Fruit fly (Drosophila melanogaster) whole organism, embryonic: ENCODE results near the gene ACXC.

Source experiments
- Adf1 ChIP-seq: fragments of 200-800 bp; sonication (Bioruptor generic); IDR thresholded peaks from 2 replicates; pipeline ENCODE4 v1.3.6; 2022; ENCODE audit warnings: missing biosample characterization, missing genetic modification characterization
- Awh ChIP-seq: fragments of 200-800 bp; sonication (Bioruptor generic); IDR thresholded peaks from 2 replicates; pipeline ENCODE4, ENCODE4 v1.3.6; 2022; ENCODE audit warnings: missing biosample characterization, missing genetic modification characterization
- Blimp-1 ChIP-seq: fragments of 200-800 bp; sonication (Bioruptor generic); optimal IDR thresholded peaks from 3 replicates; lab custom pipeline; 2018; ENCODE audit warnings: missing biosample characterization, missing genetic modification characterization, mild to moderate bottlenecking, moderate library complexity, missing genetic modification reagents
- CG1024 ChIP-seq: fragments of 200-800 bp; sonication (Bioruptor generic); IDR thresholded peaks from 2 replicates; pipeline ENCODE4 v1.3.6; 2022; ENCODE audit warnings: missing biosample characterization, missing genetic modification characterization
- CG10654 ChIP-seq: fragments of 200-800 bp; sonication (Bioruptor generic); optimal IDR thresholded peaks from 2 replicates; lab custom pipeline; 2016; ENCODE audit warnings: missing biosample characterization, missing genetic modification characterization
- CG11085 ChIP-seq: fragments of 200-800 bp; sonication (Bioruptor generic); IDR thresholded peaks from 2 replicates; pipeline ENCODE4 v1.3.6; 2022; ENCODE audit warnings: missing biosample characterization, missing genetic modification characterization
- CG11504 ChIP-seq: fragments of 200-800 bp; sonication (Bioruptor generic); optimal IDR thresholded peaks from 3 replicates; lab custom pipeline; 2019; ENCODE audit warnings: missing biosample characterization, mild to moderate bottlenecking, missing genetic modification characterization, moderate library complexity
- CG12391 ChIP-seq: fragments of 200-800 bp; sonication (Bioruptor generic); optimal IDR thresholded peaks from 3 replicates; lab custom pipeline; 2018; ENCODE audit warnings: missing biosample characterization, mild to moderate bottlenecking, missing genetic modification characterization, moderate library complexity
- CG13424 ChIP-seq: fragments of 200-800 bp; sonication (Bioruptor generic); optimal IDR thresholded peaks from 2 replicates; lab custom pipeline; 2019; ENCODE audit warnings: missing biosample characterization, mild to moderate bottlenecking, missing genetic modification characterization, moderate library complexity
- CG13775 ChIP-seq: fragments of 200-800 bp; sonication (Bioruptor generic); optimal IDR thresholded peaks from 3 replicates; lab custom pipeline; 2017; ENCODE audit warnings: missing biosample characterization, mild to moderate bottlenecking, missing genetic modification characterization
- CG14710 ChIP-seq: fragments of 200-800 bp; sonication (Bioruptor generic); optimal IDR thresholded peaks from 3 replicates; lab custom pipeline; 2019; ENCODE audit warnings: missing biosample characterization, mild to moderate bottlenecking, missing genetic modification characterization, moderate library complexity
- CG15073 ChIP-seq: fragments of 200-800 bp; sonication (Bioruptor generic); optimal IDR thresholded peaks from 2 replicates; lab custom pipeline; 2016; ENCODE audit warnings: missing biosample characterization, missing genetic modification characterization
- CG15269 ChIP-seq: fragments of 200-800 bp; sonication (Bioruptor generic); optimal IDR thresholded peaks from 2 replicates; lab custom pipeline; 2018; ENCODE audit warnings: missing biosample characterization, mild to moderate bottlenecking, missing genetic modification characterization, moderate library complexity
- CG1647 ChIP-seq: fragments of 200-800 bp; sonication (Bioruptor generic); optimal IDR thresholded peaks from 3 replicates; lab custom pipeline; 2016; ENCODE audit warnings: missing biosample characterization, missing genetic modification characterization
- CG16813 ChIP-seq: fragments of 200-800 bp; sonication (Bioruptor generic); IDR thresholded peaks from 3 replicates; pipeline ENCODE4 v1.3.6; 2022; ENCODE audit warnings: missing biosample characterization, missing genetic modification characterization; ENCODE audit not compliant: partially characterized antibody
- CG17361 ChIP-seq: fragments of 200-800 bp; sonication (Bioruptor generic); IDR thresholded peaks from 3 replicates; pipeline ENCODE4 v1.3.6; 2022; ENCODE audit warnings: missing biosample characterization, missing genetic modification characterization
- CG17802 ChIP-seq: fragments of 200-800 bp; sonication (Bioruptor generic); optimal IDR thresholded peaks from 2 replicates; lab custom pipeline; 2018; ENCODE audit warnings: missing biosample characterization, mild to moderate bottlenecking, missing genetic modification characterization, moderate library complexity
- CG18599 ChIP-seq: fragments of 200-800 bp; sonication (Bioruptor generic); optimal IDR thresholded peaks from 3 replicates; lab custom pipeline; 2017; ENCODE audit warnings: missing biosample characterization, missing genetic modification characterization, mild to moderate bottlenecking, moderate library complexity, missing genetic modification reagents
- CG3995 ChIP-seq: fragments of 200-800 bp; sonication (Bioruptor generic); optimal IDR thresholded peaks from 3 replicates; lab custom pipeline; 2016; ENCODE audit warnings: missing biosample characterization, missing genetic modification characterization
- CG4820 ChIP-seq: fragments of 200-800 bp; sonication (Bioruptor generic); optimal IDR thresholded peaks from 3 replicates; lab custom pipeline; 2016; ENCODE audit warnings: missing biosample characterization, missing genetic modification characterization
- CG7357 ChIP-seq: fragments of 200-800 bp; sonication (Bioruptor generic); IDR thresholded peaks from 3 replicates; pipeline ENCODE4 v1.3.6; 2022; ENCODE audit warnings: missing biosample characterization, missing genetic modification characterization
- CTCF ChIP-seq: fragments of 200-800 bp; sonication (Bioruptor generic); optimal IDR thresholded peaks from 2 replicates; lab custom pipeline; 2017; ENCODE audit warnings: missing biosample characterization, mild to moderate bottlenecking, missing genetic modification characterization, moderate library complexity
- HLH3B ChIP-seq: fragments of 200-800 bp; sonication (Bioruptor generic); IDR thresholded peaks from 2 replicates; pipeline ENCODE4 v1.3.6; 2022; ENCODE audit warnings: missing biosample characterization, missing genetic modification characterization
- HmgD ChIP-seq: fragments of 200-800 bp; sonication (Bioruptor generic); optimal IDR thresholded peaks from 3 replicates; lab custom pipeline; 2016; ENCODE audit warnings: missing biosample characterization, missing genetic modification characterization
- NK7.1 ChIP-seq: fragments of 200-800 bp; sonication (Bioruptor generic); optimal IDR thresholded peaks from 3 replicates; lab custom pipeline; 2016; ENCODE audit warnings: missing biosample characterization, missing genetic modification characterization
- Oli ChIP-seq: fragments of 200-800 bp; sonication (Bioruptor generic); optimal IDR thresholded peaks from 2 replicates; lab custom pipeline; 2018; ENCODE audit warnings: missing biosample characterization, mild to moderate bottlenecking, missing genetic modification characterization, moderate library complexity
- Sox102F ChIP-seq: fragments of 200-800 bp; sonication (Bioruptor generic); optimal IDR thresholded peaks from 2 replicates; lab custom pipeline; 2018; ENCODE audit warnings: missing biosample characterization, mild to moderate bottlenecking, missing genetic modification characterization, moderate library complexity
- Tbp ChIP-seq: fragments of >200 bp; optimal IDR thresholded peaks from 2 replicates; lab custom pipeline; 2018; ENCODE audit warnings: missing biosample characterization, missing genetic modification characterization
- ash1 ChIP-seq: fragments of 200-800 bp; sonication (Bioruptor generic); optimal IDR thresholded peaks from 2 replicates; lab custom pipeline; 2018; ENCODE audit warnings: missing biosample characterization, mild to moderate bottlenecking, missing genetic modification characterization
- dati ChIP-seq: fragments of 200-800 bp; sonication (Bioruptor generic); IDR thresholded peaks from 2 replicates; pipeline ENCODE4 v1.3.6; 2022; ENCODE audit warnings: missing biosample characterization, missing genetic modification characterization
- h ChIP-seq: fragments of >200 bp; optimal IDR thresholded peaks from 2 replicates; lab custom pipeline; 2017
- onecut ChIP-seq: fragments of 200-800 bp; sonication (Bioruptor generic); IDR thresholded peaks from 2 replicates; pipeline ENCODE4 v1.3.6; 2022; ENCODE audit warnings: missing biosample characterization, missing genetic modification characterization
- phol ChIP-seq: fragments of 200-800 bp; sonication (Bioruptor generic); optimal IDR thresholded peaks from 3 replicates; lab custom pipeline; 2018; ENCODE audit warnings: missing biosample characterization, mild to moderate bottlenecking, missing genetic modification characterization, moderate library complexity
- prd ChIP-seq, 3 experiments: fragments of >200 bp in 2 of 3; fragments of 200-800 bp in 1 of 3; sonication (Bioruptor generic) in 1 of 3; optimal IDR thresholded peaks in 2 of 3; IDR thresholded peaks in 1 of 3; 2 replicates in 2 of 3; 3 replicates in 1 of 3; pipeline versions ENCODE4 v1.3.6 to Lab custom; 2017 to 2022; ENCODE audit warnings: missing biosample characterization in 1 of 3, missing genetic modification characterization in 1 of 3
- repo ChIP-seq: fragments of 200-800 bp; sonication (Bioruptor generic); optimal IDR thresholded peaks from 2 replicates; lab custom pipeline; 2016; ENCODE audit warnings: missing biosample characterization, missing genetic modification characterization
- sens-2 ChIP-seq: fragments of 200-800 bp; sonication (Bioruptor generic); IDR thresholded peaks from 2 replicates; pipeline ENCODE4 v1.3.6; 2022; ENCODE audit warnings: missing biosample characterization, missing genetic modification characterization
- sisA ChIP-seq: fragments of 200-800 bp; sonication (Bioruptor generic); IDR thresholded peaks from 2 replicates; pipeline ENCODE4 v1.3.6; 2022; ENCODE audit warnings: missing biosample characterization, missing genetic modification characterization
- tup ChIP-seq: fragments of 200-800 bp; sonication (Bioruptor generic); optimal IDR thresholded peaks from 2 replicates; lab custom pipeline; 2016; ENCODE audit warnings: missing biosample characterization, mild to moderate bottlenecking, missing genetic modification characterization, moderate library complexity
- z ChIP-seq: fragments of 200-800 bp; sonication (Bioruptor generic); IDR thresholded peaks from 3 replicates; pipeline ENCODE4 v1.3.6; 2022; ENCODE audit warnings: missing biosample characterization, missing genetic modification characterization
- zen ChIP-seq: fragments of 200-800 bp; sonication (Bioruptor generic); optimal IDR thresholded peaks from 3 replicates; lab custom pipeline; 2018; ENCODE audit warnings: missing biosample characterization, mild to moderate bottlenecking, missing genetic modification characterization, moderate library complexity
- zen2 ChIP-seq: fragments of 200-800 bp; sonication (Bioruptor generic); IDR thresholded peaks from 3 replicates; pipeline ENCODE4 v1.3.6; 2022; ENCODE audit warnings: missing biosample characterization, missing genetic modification characterization; ENCODE audit not compliant: partially characterized antibody
- zf30C ChIP-seq: fragments of 200-800 bp; sonication (Bioruptor generic); optimal IDR thresholded peaks from 3 replicates; lab custom pipeline; 2018; ENCODE audit warnings: missing biosample characterization, mild to moderate bottlenecking, missing genetic modification characterization

ACXC gene

DNA sequence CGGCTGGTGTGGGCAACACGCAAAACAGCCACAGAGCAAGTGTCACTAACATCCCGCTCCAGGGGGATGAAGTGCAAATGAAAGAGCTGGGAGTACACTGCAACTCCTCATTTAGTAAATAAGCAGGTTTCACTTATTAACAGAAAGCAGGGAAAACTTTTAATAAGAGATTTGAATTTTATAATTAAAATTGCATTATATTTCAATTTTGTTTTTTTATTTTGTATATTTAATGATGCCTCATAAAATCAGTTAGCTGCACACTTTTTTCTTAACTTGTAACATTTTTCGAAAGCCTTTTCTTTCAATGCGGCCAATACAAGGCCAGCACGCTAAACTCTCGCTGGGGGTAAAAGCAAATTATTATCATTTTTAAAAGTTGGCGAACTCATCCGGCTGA lies 44.8 kb upstream of the ACXC start (continued):
- peak; percentile 10 for TF ChIP-seq Sox102F
- no peak for TF ChIP-seq tup
- peak; percentile 40 for TF ChIP-seq CG13424
- TF ChIP-seq CG14710 (tag; lab: Kevin White, UChicago) = peak; percentile 20
- TF ChIP-seq HmgD (GFP tag; lab: Kevin White, UChicago) = no peak
- no peak for TF ChIP-seq CG15269
- TF ChIP-seq HLH3B = 0 out of 2 replicates have a peak, but pooled peaks have one; percentile 24
- peak; percentile 20 for TF ChIP-seq Oli (tag; lab: Kevin White, UChicago)
- TF ChIP-seq sens-2 (GFP tag; lab: Robert Waterston, UW) = no peak
- no peak for TF ChIP-seq zen2
- TF ChIP-seq, all 482 proteins: peak for 42

dm6 chr2L:12880429-12880828 lies 31.9 kb upstream of the ACXC start:
- peak; percentile 52 for TF ChIP-seq onecut (GFP tag; lab: Robert Waterston, UW)
- 0 out of 3 replicates have a peak, but pooled peaks have one; percentile 16 for TF ChIP-seq CG7357 (GFP tag; lab: Robert Waterston, UW)
- TF ChIP-seq CG16813 (GFP tag; lab: Robert Waterston, UW) = no peak
- no peak for TF ChIP-seq CG13424
- peak; percentile 74 for TF ChIP-seq CTCF (GFP tag; lab: Kevin White, UChicago)
- no peak for TF ChIP-seq Tbp (GFP tag; lab: Kevin White, UChicago)
- TF ChIP-seq CG1024 (GFP tag; lab: Robert Waterston, UW) = no peak

DNA sequence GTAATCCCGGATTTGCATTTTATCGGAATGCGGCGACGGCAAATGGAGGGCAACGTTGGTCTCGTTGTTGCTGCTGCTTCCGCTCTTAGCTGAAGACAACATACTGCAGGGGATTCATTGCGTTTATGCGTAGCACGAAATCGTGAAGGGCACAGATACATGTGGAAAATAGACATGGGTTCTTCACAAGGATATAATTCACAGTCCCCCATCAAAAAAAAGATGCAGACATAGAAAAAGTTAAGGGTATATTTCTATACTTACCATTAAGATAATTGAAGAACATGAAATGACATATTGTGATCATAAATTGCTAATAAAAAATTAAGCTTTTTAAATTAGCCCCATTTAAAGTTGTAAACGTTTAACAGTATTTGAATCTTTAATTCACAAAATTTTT lies 20.7 kb upstream of the ACXC start:
- peak; percentile 47 for TF ChIP-seq zen (tag; lab: Kevin White, UChicago)
- no peak for TF ChIP-seq zf30C
- TF ChIP-seq CG17361 (GFP tag; lab: Robert Waterston, UW) = peak; percentile 37; the same call in 1 of the 3 replicates
- TF ChIP-seq phol (tag; lab: Kevin White, UChicago) = peak; percentile 36
- TF ChIP-seq, all 482 proteins: peak for 3

dm6 chr2L:12916514-12916913 lies 4.2 kb downstream of the ACXC start, which contains the start of gene ACXB:
Gene ACXB (plus strand): TSS chr2L:12916814.
- TF ChIP-seq CG11504 (tag; lab: Kevin White, UChicago) = no peak

dm6 chr2L:12920791-12921190 lies 8.5 kb downstream of the ACXC start, which contains the start of gene ACXA:
Gene ACXA (plus strand): TSS chr2L:12921091.
- TF ChIP-seq CG18599 (GFP tag; lab: Kevin White, UChicago) (no peak), ash1 (no peak), CG17802 (tag; lab: Kevin White, UChicago) (no peak), CG4820 (no peak)
- TF ChIP-seq, all 482 proteins: peak for 0

DNA sequence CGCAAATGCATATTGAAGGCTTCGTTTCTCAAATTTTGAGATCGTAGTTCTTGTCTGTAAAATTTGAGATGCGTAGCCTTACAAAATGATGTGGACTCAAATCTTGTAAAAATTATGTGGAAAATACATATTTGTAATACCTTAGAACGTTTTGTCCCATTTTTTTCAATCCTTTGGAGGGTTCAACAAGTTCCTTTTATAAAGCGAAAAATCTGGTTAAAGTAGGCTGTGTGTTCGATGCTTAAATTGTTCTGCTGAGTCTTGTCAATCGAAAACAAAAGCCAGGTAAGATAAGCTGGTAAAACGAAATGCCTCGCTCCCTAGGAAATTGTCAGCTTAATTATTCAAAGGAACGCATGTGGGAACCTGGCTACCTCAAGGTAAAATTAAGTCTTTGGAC lies 13.0 kb downstream of the ACXC start, which contains the start of gene ACXE:
TSS of gene ACXE (plus strand) at position 301 of the 400 bp plus-strand sequence.
- no peak for TF ChIP-seq CG15073 (GFP tag; lab: Kevin White, UChicago)
- no peak for TF ChIP-seq dati (GFP tag; lab: Robert Waterston, UW)
- no peak for TF ChIP-seq CG13775
- no peak for TF ChIP-seq CG10654 (GFP tag; lab: Kevin White, UChicago)
- no peak for TF ChIP-seq sisA (GFP tag; lab: Robert Waterston, UW)
- no peak for TF ChIP-seq Adf1 (GFP tag; lab: Robert Waterston, UW)
- no peak for TF ChIP-seq CG1647 (GFP tag; lab: Kevin White, UChicago)
- TF ChIP-seq CG3995 (GFP tag; lab: Kevin White, UChicago) = no peak
- no peak for TF ChIP-seq CG11085 (GFP tag; lab: Robert Waterston, UW)
- no peak for TF ChIP-seq Blimp-1 (GFP tag; lab: Kevin White, UChicago)
- TF ChIP-seq h (lab: Kevin White, UChicago) = no peak
- TF ChIP-seq Awh = no peak
- TF ChIP-seq repo = no peak
- no peak for TF ChIP-seq z (GFP tag; lab: Robert Waterston, UW)
- TF ChIP-seq NK7.1 (GFP tag; lab: Kevin White, UChicago) = no peak
- no peak for TF ChIP-seq prd (optimal IDR thresholded peaks at IDR 0.05; lab: Kevin White, UChicago)
- no peak for TF ChIP-seq prd (GFP tag; IDR thresholded peaks at IDR 0.05; lab: Robert Waterston, UW)
- no peak for TF ChIP-seq CG12391 (tag; lab: Kevin White, UChicago)
